Worm (Caenorhabditis elegans): ENCODE measurements around the gene syx-5.

- no peak for TF ChIP-seq vab-7 (GFP tag; IDR thresholded peaks at IDR 0.05)
- peak; percentile 24 for TF ChIP-seq nhr-237 (tag; optimal IDR thresholded peaks at IDR 0.05)
- peak; percentile 83 to 94 for TF ChIP-seq mdl-1 (tag; optimal IDR thresholded peaks at IDR 0.05)
- TF ChIP-seq lsy-2 (tag; optimal IDR thresholded peaks at IDR 0.05) = peak in 1 of 2 experiments; percentile 73
- TF ChIP-seq spr-1 (tag; optimal IDR thresholded peaks at IDR 0.05) = no peak
- TF ChIP-seq madf-9 (GFP tag; conservative IDR thresholded peaks at IDR 0.05) = no peak
- no peak for TF ChIP-seq unc-39 (tag; optimal IDR thresholded peaks at IDR 0.05)
- TF ChIP-seq unc-130 (GFP tag; optimal IDR thresholded peaks at IDR 0.05) = no peak
- no peak for TF ChIP-seq ztf-7 (tag; optimal IDR thresholded peaks at IDR 0.05)
- peak in 1 of 2 experiments; percentile 95 for TF ChIP-seq unc-62 (GFP tag; optimal IDR thresholded peaks at IDR 0.05 in 1 of 2)
- no peak for TF ChIP-seq unc-62 (tag; optimal IDR thresholded peaks at IDR 0.05)
- no peak for TF ChIP-seq lin-15B (tag; optimal IDR thresholded peaks at IDR 0.05)
- TF ChIP-seq lir-3 (tag; optimal IDR thresholded peaks at IDR 0.05) = no peak
Measured at ce11 chrV:11802508-11802907, 37.8 kb downstream of the syx-5 start.
